Fruit fly (Drosophila melanogaster) whole organism, pupa: Measurements from ENCODE around the gene CG8852.

ENCODE experiments used
- CG10348 ChIP-seq: fragments of 200-800 bp; sonication (Bioruptor generic); IDR thresholded peaks from 2 replicates; pipeline ENCODE4 v1.3.6; 2022; ENCODE audit warnings: missing biosample characterization, missing genetic modification characterization
- CG12605 ChIP-seq: fragments of 200-800 bp; sonication (Bioruptor generic); IDR thresholded peaks from 2 replicates; pipeline ENCODE4 v1.3.6; 2022; ENCODE audit warnings: missing biosample characterization, missing genetic modification characterization
- CG13204 ChIP-seq: fragments of 200-800 bp; sonication (Bioruptor generic); optimal IDR thresholded peaks from 2 replicates; lab custom pipeline; 2018; ENCODE audit warnings: missing biosample characterization, mild to moderate bottlenecking, missing genetic modification characterization, moderate library complexity
- CG14655 ChIP-seq: fragments of 200-800 bp; sonication (Bioruptor generic); optimal IDR thresholded peaks from 3 replicates; lab custom pipeline; 2017; ENCODE audit warnings: mild to moderate bottlenecking, missing biosample characterization, missing genetic modification reagents, missing genetic modification characterization
- CG15710 ChIP-seq: fragments of 200-800 bp; sonication (Bioruptor generic); optimal IDR thresholded peaks from 2 replicates; lab custom pipeline; 2018; ENCODE audit warnings: missing biosample characterization, mild to moderate bottlenecking, missing genetic modification characterization, moderate library complexity
- CG17806 ChIP-seq: fragments of 200-800 bp; sonication (Bioruptor generic); optimal IDR thresholded peaks from 2 replicates; lab custom pipeline; 2018; ENCODE audit warnings: missing biosample characterization, mild to moderate bottlenecking, missing genetic modification characterization, moderate library complexity
- CG32121 ChIP-seq: fragments of 200-800 bp; sonication (Bioruptor generic); IDR thresholded peaks from 2 replicates; pipeline ENCODE4 v1.3.6; 2022; ENCODE audit warnings: missing biosample characterization, missing genetic modification characterization
- CG34367 ChIP-seq: fragments of 200-800 bp; sonication (Bioruptor generic); optimal IDR thresholded peaks from 2 replicates; lab custom pipeline; 2018; ENCODE audit warnings: missing biosample characterization, mild to moderate bottlenecking, missing genetic modification characterization
- CG4496 ChIP-seq: fragments of 200-800 bp; sonication (Bioruptor generic); IDR thresholded peaks from 3 replicates; pipeline ENCODE4 v1.3.6; 2022; ENCODE audit warnings: missing biosample characterization, missing genetic modification characterization
- CG8159 ChIP-seq: fragments of 200-800 bp; sonication (Bioruptor generic); optimal IDR thresholded peaks from 3 replicates; lab custom pipeline; 2018; ENCODE audit warnings: missing biosample characterization, mild to moderate bottlenecking, missing genetic modification characterization, moderate library complexity
- CG8301 ChIP-seq: fragments of 200-800 bp; sonication (Bioruptor generic); optimal IDR thresholded peaks from 2 replicates; lab custom pipeline; 2018; ENCODE audit warnings: missing biosample characterization, mild to moderate bottlenecking, missing genetic modification characterization
- CG9948 ChIP-seq: fragments of 200-800 bp; sonication (Bioruptor generic); optimal IDR thresholded peaks from 2 replicates; lab custom pipeline; 2018; ENCODE audit warnings: missing biosample characterization, mild to moderate bottlenecking, missing genetic modification characterization, moderate library complexity
- D1 ChIP-seq: fragments of 200-800 bp; sonication (Bioruptor generic); optimal IDR thresholded peaks from 2 replicates; lab custom pipeline; 2018; ENCODE audit warnings: missing biosample characterization, mild to moderate bottlenecking, missing genetic modification characterization, moderate library complexity
- EcR ChIP-seq: fragments of 200-800 bp; sonication (Bioruptor generic); optimal IDR thresholded peaks from 3 replicates; lab custom pipeline; 2019; ENCODE audit warnings: missing biosample characterization, missing genetic modification characterization, mild to moderate bottlenecking, moderate library complexity, missing genetic modification reagents
- Ets98B ChIP-seq: fragments of 200-800 bp; sonication (Bioruptor generic); IDR thresholded peaks from 2 replicates; pipeline ENCODE4 v1.3.6; 2022; ENCODE audit warnings: missing biosample characterization, missing genetic modification characterization
- Pif1A ChIP-seq: fragments of 200-800 bp; sonication (Bioruptor generic); optimal IDR thresholded peaks from 3 replicates; lab custom pipeline; 2016; ENCODE audit warnings: missing biosample characterization, missing genetic modification characterization
- Pif1B ChIP-seq: fragments of 200-800 bp; sonication (Bioruptor generic); optimal IDR thresholded peaks from 3 replicates; lab custom pipeline; 2016; ENCODE audit warnings: missing biosample characterization, missing genetic modification characterization
- Snoo ChIP-seq: fragments of 200-800 bp; sonication (Bioruptor generic); optimal IDR thresholded peaks from 3 replicates; lab custom pipeline; 2017; ENCODE audit warnings: missing biosample characterization, mild to moderate bottlenecking, missing genetic modification characterization, inconsistent platforms
- fd96Ca ChIP-seq: fragments of 200-800 bp; sonication (Bioruptor generic); IDR thresholded peaks from 3 replicates; pipeline ENCODE4 v1.3.6; 2022; ENCODE audit warnings: missing biosample characterization, missing genetic modification characterization
- gl ChIP-seq: fragments of 200-800 bp; sonication (Bioruptor generic); optimal IDR thresholded peaks from 2 replicates; lab custom pipeline; 2018; ENCODE audit warnings: missing biosample characterization, mild to moderate bottlenecking, missing genetic modification characterization
- rn ChIP-seq: fragments of 200-800 bp; sonication (Bioruptor generic); IDR thresholded peaks from 2 replicates; pipeline ENCODE4 v1.3.6; 2022; ENCODE audit warnings: missing biosample characterization, missing genetic modification characterization

CG8852 gene

DNA sequence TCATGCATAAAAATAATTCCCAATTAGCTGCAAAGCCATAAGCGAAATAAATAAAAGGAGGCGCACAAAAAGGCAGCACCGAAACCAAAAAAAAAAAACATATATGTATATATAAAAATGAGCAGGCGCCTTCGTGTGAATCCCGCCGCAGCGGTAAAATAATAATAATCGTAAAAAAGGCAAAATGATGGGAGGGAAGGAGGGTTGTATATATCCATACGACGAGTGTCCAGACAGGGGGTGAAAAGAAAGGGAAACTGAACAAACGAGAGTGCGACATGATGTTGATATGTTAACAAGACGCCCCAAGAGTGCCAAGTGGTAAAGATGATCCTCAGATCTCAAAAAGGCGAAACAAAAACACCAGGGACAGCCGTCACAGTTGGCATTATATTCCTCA lies 39.6 kb downstream of the CG8852 start:
- no peak for TF ChIP-seq CG17806 (tag; lab: Kevin White, UChicago)
- peak; percentile 2 for TF ChIP-seq CG13204 (GFP tag; lab: Kevin White, UChicago)
- TF ChIP-seq, all 21 proteins: peak for 1

dm6 chr2L:3566532-3566931 lies 41.6 kb downstream of the CG8852 start:
- TF ChIP-seq Pif1B (no peak), CG10348 (no peak), CG13204 (GFP tag; lab: Kevin White, UChicago) (no peak), CG34367 (tag; lab: Kevin White, UChicago) (peak; percentile 49), CG9948 (tag; lab: Kevin White, UChicago) (peak; percentile 62), fd96Ca (GFP tag; lab: Robert Waterston, UW) (peak; percentile 67; the same call in 2 of the 3 replicates), gl (tag; lab: Kevin White, UChicago) (no peak), EcR (no peak), CG8301 (tag; lab: Kevin White, UChicago) (peak; percentile 60), D1 (tag; lab: Kevin White, UChicago) (no peak), rn (GFP tag; lab: Robert Waterston, UW) (0 out of 2 replicates have a peak, but pooled peaks have one; percentile 27), CG15710 (tag; lab: Kevin White, UChicago) (peak; percentile 54), CG8159 (tag; lab: Kevin White, UChicago) (peak; percentile 61), CG14655 (GFP tag; lab: Kevin White, UChicago) (peak; percentile 79), Ets98B (GFP tag; lab: Robert Waterston, UW) (0 out of 2 replicates have a peak, but pooled peaks have one; percentile 23), CG4496 (GFP tag; lab: Robert Waterston, UW) (no peak; the same call in 2 of the 3 replicates), CG32121 (GFP tag; lab: Robert Waterston, UW) (no peak), Snoo (tag; lab: Kevin White, UChicago) (peak; percentile 44), CG17806 (tag; lab: Kevin White, UChicago) (peak; percentile 61), CG12605 (GFP tag; lab: Robert Waterston, UW) (0 out of 2 replicates have a peak, but pooled peaks have one; percentile 14), Pif1A (peak; percentile 60)

dm6 chr2L:3567394-3567793 lies 42.5 kb downstream of the CG8852 start:
- no peak for TF ChIP-seq CG4496 (GFP tag; lab: Robert Waterston, UW)
- TF ChIP-seq CG13204 (GFP tag; lab: Kevin White, UChicago) = no peak
- TF ChIP-seq CG8301 (tag; lab: Kevin White, UChicago) = peak; percentile 19
- peak; percentile 52 for TF ChIP-seq CG9948 (tag; lab: Kevin White, UChicago)
- TF ChIP-seq EcR = no peak
- TF ChIP-seq Ets98B (GFP tag; lab: Robert Waterston, UW) = no peak
- peak; percentile 12 for TF ChIP-seq Pif1B
- TF ChIP-seq CG17806 (tag; lab: Kevin White, UChicago) = peak; percentile 19
- TF ChIP-seq Snoo (tag; lab: Kevin White, UChicago) = no peak
- TF ChIP-seq D1 (tag; lab: Kevin White, UChicago) = no peak
- TF ChIP-seq CG12605 (GFP tag; lab: Robert Waterston, UW) = no peak
- peak; percentile 48 for TF ChIP-seq CG8159 (tag; lab: Kevin White, UChicago)
- TF ChIP-seq Pif1A = no peak
- no peak for TF ChIP-seq CG10348
- TF ChIP-seq CG32121 (GFP tag; lab: Robert Waterston, UW) = no peak
- no peak for TF ChIP-seq fd96Ca (GFP tag; lab: Robert Waterston, UW)
- TF ChIP-seq rn (GFP tag; lab: Robert Waterston, UW) = no peak
- peak; percentile 11 for TF ChIP-seq CG15710 (tag; lab: Kevin White, UChicago)
- TF ChIP-seq CG34367 (tag; lab: Kevin White, UChicago) = no peak
- peak; percentile 47 for TF ChIP-seq CG14655 (GFP tag; lab: Kevin White, UChicago)
- TF ChIP-seq gl (tag; lab: Kevin White, UChicago) = no peak

DNA sequence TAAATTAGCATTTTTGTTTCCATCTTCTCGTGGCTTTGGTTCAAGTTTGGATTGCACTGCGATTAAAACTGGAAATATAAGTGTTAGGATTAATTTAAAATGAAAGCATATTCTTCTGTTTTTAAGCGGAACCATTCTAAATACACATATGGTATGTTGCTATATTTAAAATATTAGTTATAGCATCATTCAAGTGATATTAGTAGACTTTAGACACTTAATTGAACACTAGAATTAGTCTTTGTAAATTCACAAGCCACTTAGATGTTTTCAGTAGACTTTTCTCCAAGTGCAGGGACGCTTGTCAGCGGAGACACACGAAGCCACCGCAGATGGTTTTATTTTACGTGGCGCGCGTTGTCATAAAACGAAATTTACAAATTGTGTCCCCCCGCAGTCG lies 45.0 kb downstream of the CG8852 start:
- no peak for TF ChIP-seq CG13204 (GFP tag; lab: Kevin White, UChicago)
- peak; percentile 25 for TF ChIP-seq Snoo (tag; lab: Kevin White, UChicago)

DNA sequence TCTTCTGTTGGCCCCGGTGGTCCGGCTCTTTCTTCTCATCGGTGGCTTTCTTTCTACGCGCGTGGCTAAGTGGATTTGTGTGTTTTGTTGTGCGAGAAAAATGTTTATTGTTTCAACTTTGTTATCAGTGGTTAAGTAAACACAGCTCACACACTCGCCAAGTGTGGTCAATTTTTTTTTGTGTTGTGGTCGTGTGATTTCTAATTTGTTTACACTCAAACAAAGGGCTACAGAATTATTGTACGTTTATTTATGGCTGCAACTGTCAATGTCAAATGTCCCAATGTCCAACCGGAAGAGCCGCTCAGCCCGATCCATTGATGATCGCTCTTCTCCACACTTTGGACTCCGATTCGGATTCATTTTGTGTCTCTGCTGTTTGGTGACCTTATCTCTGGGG lies 45.6 kb downstream of the CG8852 start:
- no peak for TF ChIP-seq CG14655 (GFP tag; lab: Kevin White, UChicago)
- no peak for TF ChIP-seq CG12605 (GFP tag; lab: Robert Waterston, UW)
- TF ChIP-seq gl (tag; lab: Kevin White, UChicago) = no peak
- TF ChIP-seq CG34367 (tag; lab: Kevin White, UChicago) = no peak
- no peak for TF ChIP-seq Pif1A
- TF ChIP-seq fd96Ca (GFP tag; lab: Robert Waterston, UW) = no peak
- no peak for TF ChIP-seq CG8159 (tag; lab: Kevin White, UChicago)
- no peak for TF ChIP-seq Ets98B (GFP tag; lab: Robert Waterston, UW)
- TF ChIP-seq CG32121 (GFP tag; lab: Robert Waterston, UW) = no peak
- no peak for TF ChIP-seq CG8301 (tag; lab: Kevin White, UChicago)
- no peak for TF ChIP-seq CG15710 (tag; lab: Kevin White, UChicago)
- no peak for TF ChIP-seq D1 (tag; lab: Kevin White, UChicago)
- no peak for TF ChIP-seq Pif1B
- TF ChIP-seq CG9948 (tag; lab: Kevin White, UChicago) = no peak
- TF ChIP-seq CG17806 (tag; lab: Kevin White, UChicago) = no peak
- TF ChIP-seq Snoo (tag; lab: Kevin White, UChicago) = no peak
- no peak for TF ChIP-seq CG4496 (GFP tag; lab: Robert Waterston, UW)
- no peak for TF ChIP-seq rn (GFP tag; lab: Robert Waterston, UW)
- TF ChIP-seq CG13204 (GFP tag; lab: Kevin White, UChicago) = no peak
- TF ChIP-seq CG10348 = no peak

DNA sequence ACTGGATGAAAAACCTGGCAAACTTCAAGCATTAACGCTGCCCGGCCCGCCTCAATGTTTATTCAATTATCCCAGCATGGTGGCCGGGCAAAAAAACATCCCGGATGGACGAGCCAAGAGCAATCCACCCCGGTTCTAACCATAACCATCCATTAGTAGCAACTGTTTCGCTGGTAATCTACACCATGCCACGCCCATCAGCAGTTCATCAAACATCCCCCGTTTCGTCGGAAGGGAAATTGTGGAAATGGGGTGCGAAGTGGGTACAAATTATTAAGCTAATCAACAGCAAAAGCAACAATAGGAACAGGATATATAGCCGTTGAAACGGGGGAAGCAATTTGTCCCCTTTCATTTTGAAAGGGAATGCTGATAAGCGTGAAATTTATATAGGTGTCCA lies 46.5 kb downstream of the CG8852 start:
- TF ChIP-seq Pif1A (no peak), fd96Ca (GFP tag; lab: Robert Waterston, UW) (no peak), CG32121 (GFP tag; lab: Robert Waterston, UW) (no peak), CG15710 (tag; lab: Kevin White, UChicago) (no peak), EcR (no peak), CG4496 (GFP tag; lab: Robert Waterston, UW) (no peak), gl (tag; lab: Kevin White, UChicago) (no peak), CG8159 (tag; lab: Kevin White, UChicago) (no peak), CG9948 (tag; lab: Kevin White, UChicago) (no peak), Ets98B (GFP tag; lab: Robert Waterston, UW) (no peak), CG13204 (GFP tag; lab: Kevin White, UChicago) (no peak), Snoo (tag; lab: Kevin White, UChicago) (no peak)
